Worm (Caenorhabditis elegans) whole organism, late embryonic: Measurements from ENCODE around the gene ZK1067.4.

Experiments
- C38D4.7 ChIP-seq: fragments of 200-800 bp; sonication (Bioruptor generic); optimal IDR thresholded peaks from 2 replicates; lab custom pipeline; 2018; ENCODE audit warnings: mild to moderate bottlenecking, missing genetic modification characterization, moderate library complexity, missing compliant biosample characterization
- F13H6.1 ChIP-seq: sonication (generic microtip); optimal IDR thresholded peaks from 2 replicates; lab custom pipeline; 2016; ENCODE audit warnings: missing genetic modification characterization, missing compliant biosample characterization
- K02D7.2 ChIP-seq: sonication (generic microtip); optimal IDR thresholded peaks from 2 replicates; lab custom pipeline; 2017; ENCODE audit warnings: mild to moderate bottlenecking, missing genetic modification characterization, missing compliant biosample characterization
- K09A11.1 ChIP-seq: sonication (generic microtip); optimal IDR thresholded peaks from 2 replicates; lab custom pipeline; 2017; ENCODE audit warnings: antibody characterized with exemption, mild to moderate bottlenecking, missing genetic modification characterization, missing compliant biosample characterization; ENCODE audit not compliant: insufficient read depth
- ahr-1 ChIP-seq: sonication (generic microtip); optimal IDR thresholded peaks from 2 replicates; lab custom pipeline; 2016; ENCODE audit warnings: missing genetic modification characterization, missing compliant biosample characterization
- ama-1 ChIP-seq: fragments of 150-350 bp; optimal IDR thresholded peaks from 2 replicates; lab custom pipeline; 2014
- ceh-14 ChIP-seq: sonication (generic microtip); optimal IDR thresholded peaks from 2 replicates; lab custom pipeline; 2016; ENCODE audit warnings: missing genotype, missing genetic modification characterization, missing compliant biosample characterization
- ceh-19 ChIP-seq: fragments of 200-800 bp; sonication (Bioruptor generic); optimal IDR thresholded peaks from 2 replicates; lab custom pipeline; 2018; ENCODE audit warnings: mild to moderate bottlenecking, missing genetic modification characterization, missing compliant biosample characterization
- ceh-2 ChIP-seq: sonication (generic microtip); optimal IDR thresholded peaks from 2 replicates; lab custom pipeline; 2016; ENCODE audit warnings: missing genotype, missing genetic modification characterization, missing compliant biosample characterization
- ceh-30 ChIP-seq: fragments of 150-350 bp; optimal IDR thresholded peaks from 2 replicates; lab custom pipeline; 2014; ENCODE audit warnings: missing biosample characterization, missing genetic modification characterization
- ceh-48 ChIP-seq: sonication (generic microtip); optimal IDR thresholded peaks from 2 replicates; lab custom pipeline; 2016; ENCODE audit warnings: missing genetic modification characterization, inconsistent platforms, missing compliant biosample characterization
- dmd-4 ChIP-seq: sonication (generic microtip); optimal IDR thresholded peaks from 2 replicates; lab custom pipeline; 2016; ENCODE audit warnings: borderline replicate concordance, missing genetic modification characterization, missing compliant biosample characterization
- elt-4 ChIP-seq: sonication (generic microtip); optimal IDR thresholded peaks from 2 replicates; lab custom pipeline; 2016; ENCODE audit warnings: missing genetic modification characterization, missing compliant biosample characterization
- fax-1 ChIP-seq: sonication (generic microtip); optimal IDR thresholded peaks from 2 replicates; lab custom pipeline; 2016; ENCODE audit warnings: missing genotype, missing genetic modification characterization, missing compliant biosample characterization
- fkh-6 ChIP-seq: sonication (generic microtip); optimal IDR thresholded peaks from 2 replicates; lab custom pipeline; 2016; ENCODE audit warnings: missing genetic modification characterization, missing compliant biosample characterization
- hlh-30 ChIP-seq: sonication (generic microtip); optimal IDR thresholded peaks from 2 replicates; lab custom pipeline; 2017; ENCODE audit warnings: antibody characterized with exemption, missing genetic modification characterization, missing compliant biosample characterization; ENCODE audit not compliant: insufficient read depth
- hlh-6 ChIP-seq: sonication (generic microtip); optimal IDR thresholded peaks from 2 replicates; lab custom pipeline; 2016; ENCODE audit warnings: missing genotype, missing genetic modification characterization, missing compliant biosample characterization
- lim-6 ChIP-seq: sonication (generic microtip); optimal IDR thresholded peaks from 2 replicates; lab custom pipeline; 2016; ENCODE audit warnings: missing genetic modification characterization, missing compliant biosample characterization
- madf-2 ChIP-seq: sonication (generic microtip); optimal IDR thresholded peaks from 2 replicates; lab custom pipeline; 2017; ENCODE audit warnings: missing genetic modification characterization, missing compliant biosample characterization
- nfya-1 ChIP-seq: sonication (generic microtip); optimal IDR thresholded peaks from 2 replicates; lab custom pipeline; 2017; ENCODE audit warnings: missing genetic modification characterization, mild to moderate bottlenecking, missing compliant biosample characterization, antibody characterized with exemption, moderate library complexity
- nhr-232 ChIP-seq: sonication (generic microtip); optimal IDR thresholded peaks from 2 replicates; lab custom pipeline; 2016; ENCODE audit warnings: missing genetic modification characterization, missing compliant biosample characterization
- pag-3 ChIP-seq: sonication (generic microtip); optimal IDR thresholded peaks from 2 replicates; lab custom pipeline; 2016; ENCODE audit warnings: missing compliant biosample characterization, missing genetic modification characterization, borderline replicate concordance
- pax-1 ChIP-seq: fragments of 150-350 bp; optimal IDR thresholded peaks from 2 replicates; lab custom pipeline; 2014; ENCODE audit warnings: missing biosample characterization, missing genetic modification characterization
- pha-2 ChIP-seq: sonication (generic microtip); optimal IDR thresholded peaks from 2 replicates; lab custom pipeline; 2017; ENCODE audit warnings: mild to moderate bottlenecking, missing genetic modification characterization, missing compliant biosample characterization
- pqm-1 ChIP-seq: sonication (generic microtip); optimal IDR thresholded peaks from 2 replicates; lab custom pipeline; 2016; ENCODE audit warnings: missing genetic modification characterization, missing compliant biosample characterization
- pros-1 ChIP-seq: fragments of 150-350 bp; optimal IDR thresholded peaks from 2 replicates; lab custom pipeline; 2014; ENCODE audit warnings: missing biosample characterization, missing genetic modification reagents, missing genetic modification characterization
- rnt-1 ChIP-seq: sonication (generic microtip); optimal IDR thresholded peaks from 2 replicates; lab custom pipeline; 2016; ENCODE audit warnings: missing genetic modification characterization, missing compliant biosample characterization
- sox-4 ChIP-seq: sonication (generic microtip); optimal IDR thresholded peaks from 2 replicates; lab custom pipeline; 2017; ENCODE audit warnings: mild to moderate bottlenecking, missing genetic modification characterization, inconsistent platforms, missing compliant biosample characterization
- tbx-7 ChIP-seq: sonication (generic microtip); optimal IDR thresholded peaks from 2 replicates; lab custom pipeline; 2016; ENCODE audit warnings: missing genotype, missing genetic modification characterization, missing compliant biosample characterization
- unc-3 ChIP-seq, 2 experiments: fragments of 200-800 bp in 1 of 2; sonication (Bioruptor generic) in 1 of 2; sonication (generic microtip) in 1 of 2; conservative IDR thresholded peaks in 1 of 2; optimal IDR thresholded peaks in 1 of 2; 2 replicates each; pipeline versions ENCODE4 v1.3.6 to Lab custom; 2016 to 2022; ENCODE audit warnings: missing compliant biosample characterization in 2 of 2, missing genetic modification characterization in 2 of 2, missing genetic modification reagents in 1 of 2
- unc-42 ChIP-seq: sonication (generic microtip); optimal IDR thresholded peaks from 2 replicates; lab custom pipeline; 2016; ENCODE audit warnings: missing genotype, missing genetic modification characterization, missing compliant biosample characterization
- ztf-16 ChIP-seq: sonication (generic microtip); optimal IDR thresholded peaks from 2 replicates; lab custom pipeline; 2017; ENCODE audit warnings: missing genetic modification characterization, missing compliant biosample characterization

Gene ZK1067.4

ce11 chrII:9169450-9169960, 40.7 kb upstream of the ZK1067.4 start, which contains the start of gene dpl-1:
Gene dpl-1 (plus strand): TSS chrII:9169910.
- peak; percentile 18 for TF ChIP-seq nfya-1
- TF ChIP-seq ceh-2 (tag; lab: Kevin White, UChicago): no peak
- no peak for TF ChIP-seq elt-4 (tag; lab: Kevin White, UChicago)
- peak; percentile 50 for TF ChIP-seq ceh-48 (tag; lab: Kevin White, UChicago)

ce11 chrII:9170048-9170447, 40.1 kb upstream of the ZK1067.4 start:
- TF ChIP-seq pag-3 (tag; lab: Kevin White, UChicago): no peak
- TF ChIP-seq unc-42 (tag; lab: Kevin White, UChicago): no peak
- TF ChIP-seq madf-2 (tag; lab: Kevin White, UChicago): no peak
- no peak for TF ChIP-seq pha-2
- TF ChIP-seq ceh-2 (tag; lab: Kevin White, UChicago): no peak
- TF ChIP-seq fkh-6 (tag; lab: Kevin White, UChicago): no peak
- no peak for TF ChIP-seq hlh-6 (tag; lab: Kevin White, UChicago)
- no peak for TF ChIP-seq K02D7.2 (tag; lab: Kevin White, UChicago)
- no peak for TF ChIP-seq fax-1 (tag; lab: Kevin White, UChicago)
- TF ChIP-seq ahr-1 (tag; lab: Kevin White, UChicago): no peak
- no peak for TF ChIP-seq ceh-14 (tag; lab: Kevin White, UChicago)

ce11 chrII:9170851-9171250, 39.3 kb upstream of the ZK1067.4 start:
- TF ChIP-seq sox-4 (tag; lab: Kevin White, UChicago): no peak
- TF ChIP-seq ceh-2 (tag; lab: Kevin White, UChicago): no peak
- no peak for TF ChIP-seq ztf-16 (tag; lab: Kevin White, UChicago)
- TF ChIP-seq tbx-7 (tag; lab: Kevin White, UChicago): no peak
- TF ChIP-seq pqm-1 (tag; lab: Kevin White, UChicago): no peak
- TF ChIP-seq F13H6.1 (tag; lab: Kevin White, UChicago): no peak
- TF ChIP-seq rnt-1 (tag; lab: Kevin White, UChicago): no peak
- no peak for TF ChIP-seq nhr-232 (tag; lab: Kevin White, UChicago)
- no peak for TF ChIP-seq unc-3 (GFP tag; conservative IDR thresholded peaks at IDR 0.05; lab: Robert Waterston, UW)
- TF ChIP-seq unc-3 (tag; optimal IDR thresholded peaks at IDR 0.05; lab: Kevin White, UChicago): no peak
- TF ChIP-seq ceh-19 (GFP tag; lab: Kevin White, UChicago): no peak
- no peak for TF ChIP-seq K09A11.1 (tag; lab: Kevin White, UChicago)
- TF ChIP-seq lim-6 (tag; lab: Kevin White, UChicago): no peak
- TF ChIP-seq hlh-30 (tag; lab: Kevin White, UChicago): no peak
- no peak for TF ChIP-seq ceh-30 (tag; lab: Kevin White, UChicago)
- no peak for TF ChIP-seq pha-2
- no peak for TF ChIP-seq ama-1 (lab: Kevin White, UChicago)
- TF ChIP-seq C38D4.7 (GFP tag; lab: Kevin White, UChicago): no peak
- TF ChIP-seq, all 69 proteins: peak for 0

- TF ChIP-seq K02D7.2 (tag; lab: Kevin White, UChicago) (no peak), C38D4.7 (GFP tag; lab: Kevin White, UChicago) (no peak), fkh-6 (tag; lab: Kevin White, UChicago) (no peak), pax-1 (tag; lab: Kevin White, UChicago) (no peak), dmd-4 (tag; lab: Kevin White, UChicago) (no peak), fax-1 (tag; lab: Kevin White, UChicago) (no peak), pros-1 (tag; lab: Kevin White, UChicago) (no peak), pha-2 (no peak)
Observed at ce11 chrII:9171466-9172187, 38.5 kb upstream of the ZK1067.4 start.
